Worm (Caenorhabditis elegans): ENCODE results near the gene lurp-1.

- TF ChIP-seq flt-1 (GFP tag; IDR thresholded peaks at IDR 0.05) (no peak), ref-1 (GFP tag; conservative IDR thresholded peaks at IDR 0.05) (no peak), T22C8.4 (GFP tag; IDR thresholded peaks at IDR 0.05) (no peak), tab-1 (GFP tag; IDR thresholded peaks at IDR 0.05) (no peak), ztf-29 (GFP tag; IDR thresholded peaks at IDR 0.05) (no peak), ztf-23 (GFP tag; IDR thresholded peaks at IDR 0.05) (no peak)
These were observed 19.9 kb upstream of the lurp-1 start, which contains the start of gene M106.3 for ce11 chrII:10860840-10861239.
